Worm (Caenorhabditis elegans): ENCODE measurements around the gene tag-280.

DNA sequence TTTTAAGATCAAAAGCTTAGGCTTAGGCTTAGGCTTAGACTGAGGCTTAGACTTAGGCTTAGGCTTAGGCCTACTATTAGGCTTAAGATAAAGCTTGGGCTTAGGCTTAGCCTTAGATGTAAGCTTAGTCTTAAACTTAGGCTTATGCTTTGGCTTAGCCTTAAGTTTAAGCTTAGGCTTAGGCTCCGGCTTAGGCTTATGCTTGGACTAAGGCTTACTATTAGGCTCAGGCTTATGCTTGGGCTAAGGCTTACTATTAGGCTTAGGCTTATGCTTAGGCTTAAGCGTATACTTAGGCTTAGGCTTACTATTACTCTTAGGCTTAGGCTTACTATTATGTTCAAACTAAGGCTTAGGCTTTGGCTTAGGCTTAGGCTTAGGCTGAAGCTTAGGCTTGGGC lies 23.7 kb upstream of the tag-280 start:
- TF ChIP-seq ceh-14 (tag; optimal IDR thresholded peaks at IDR 0.05), result no peak
- TF ChIP-seq hlh-6 (tag; optimal IDR thresholded peaks at IDR 0.05), result no peak
- TF ChIP-seq tbx-2 (tag; optimal IDR thresholded peaks at IDR 0.05), result no peak
- TF ChIP-seq ahr-1 (tag; optimal IDR thresholded peaks at IDR 0.05), result no peak
- TF ChIP-seq ceh-2 (tag; optimal IDR thresholded peaks at IDR 0.05), result no peak
- no peak for TF ChIP-seq fkh-10 (GFP tag; optimal IDR thresholded peaks at IDR 0.05)
